Fruit fly (Drosophila melanogaster): ENCODE results near the gene Srg1.

DNA sequence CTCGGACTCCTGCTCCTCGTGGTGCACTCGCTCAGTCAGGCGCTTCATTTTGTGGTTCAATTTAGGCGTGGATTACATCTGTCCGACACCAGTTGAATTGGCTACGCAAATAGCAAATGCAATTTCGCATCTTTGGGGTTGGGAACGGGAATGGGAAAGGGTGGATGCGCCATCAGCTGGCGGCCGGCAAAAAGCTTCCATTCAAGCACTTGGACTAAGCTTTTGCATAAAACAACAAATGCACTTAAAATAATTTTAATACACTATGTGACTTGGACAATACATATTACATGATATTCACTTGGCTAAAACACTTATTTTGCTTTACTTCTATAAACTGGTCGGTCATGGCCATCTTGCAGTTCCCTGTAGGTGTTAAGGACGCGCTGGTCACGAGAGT is 8.4 kb downstream of the Srg1 start, which contains the start of gene HDAC11:
- TF ChIP-seq CTCF (optimal IDR thresholded peaks at IDR 0.05) (no peak), CG8478 (optimal IDR thresholded peaks at IDR 0.05) (no peak)

Data from S2 (cell line).